Fruit fly (Drosophila melanogaster) whole organism, embryonic: Measurements from ENCODE around the gene CG31793.

Experiments
- Atf6 ChIP-seq: fragments of 200-800 bp; sonication (Bioruptor generic); IDR thresholded peaks from 2 replicates; pipeline ENCODE4 v1.3.6; 2022; ENCODE audit warnings: missing biosample characterization, missing genetic modification characterization
- CG10209 ChIP-seq: fragments of 200-800 bp; sonication (Bioruptor generic); optimal IDR thresholded peaks from 3 replicates; lab custom pipeline; 2017; ENCODE audit warnings: missing biosample characterization, mild to moderate bottlenecking, missing genetic modification characterization, missing genetic modification reagents
- CG11085 ChIP-seq: fragments of 200-800 bp; sonication (Bioruptor generic); IDR thresholded peaks from 2 replicates; pipeline ENCODE4 v1.3.6; 2022; ENCODE audit warnings: missing biosample characterization, missing genetic modification characterization
- CG11456 ChIP-seq: fragments of 200-800 bp; sonication (Bioruptor generic); IDR thresholded peaks from 3 replicates; pipeline ENCODE4 v1.3.6; 2022; ENCODE audit warnings: missing biosample characterization, missing genetic modification characterization
- CG1233 ChIP-seq: fragments of 200-800 bp; sonication (Bioruptor generic); optimal IDR thresholded peaks from 4 replicates; lab custom pipeline; 2018; ENCODE audit warnings: missing biosample characterization, mild to moderate bottlenecking, missing genetic modification characterization
- CG12769 ChIP-seq: fragments of 200-800 bp; sonication (Bioruptor generic); optimal IDR thresholded peaks from 2 replicates; lab custom pipeline; 2019; ENCODE audit warnings: missing biosample characterization, mild to moderate bottlenecking, missing genetic modification characterization, moderate library complexity
- CG13775 ChIP-seq: fragments of 200-800 bp; sonication (Bioruptor generic); optimal IDR thresholded peaks from 3 replicates; lab custom pipeline; 2017; ENCODE audit warnings: missing biosample characterization, mild to moderate bottlenecking, missing genetic modification characterization
- CG15011 ChIP-seq: fragments of 200-800 bp; sonication (Bioruptor generic); optimal IDR thresholded peaks from 3 replicates; lab custom pipeline; 2018; ENCODE audit warnings: missing biosample characterization, mild to moderate bottlenecking, missing genetic modification characterization
- CG16813 ChIP-seq: fragments of 200-800 bp; sonication (Bioruptor generic); IDR thresholded peaks from 3 replicates; pipeline ENCODE4 v1.3.6; 2022; ENCODE audit warnings: missing biosample characterization, missing genetic modification characterization; ENCODE audit not compliant: partially characterized antibody
- CG30403 ChIP-seq: fragments of 200-800 bp; sonication (Bioruptor generic); optimal IDR thresholded peaks from 3 replicates; lab custom pipeline; 2016; ENCODE audit warnings: missing biosample characterization, missing genetic modification characterization
- CG3065 ChIP-seq: fragments of 200-800 bp; sonication (Bioruptor generic); optimal IDR thresholded peaks from 2 replicates; lab custom pipeline; 2016; ENCODE audit warnings: missing biosample characterization, missing genetic modification characterization
- CG3163 ChIP-seq: fragments of 200-800 bp; sonication (Bioruptor generic); optimal IDR thresholded peaks from 3 replicates; lab custom pipeline; 2016; ENCODE audit warnings: missing biosample characterization, missing genetic modification characterization
- CG33213 ChIP-seq: fragments of 200-800 bp; sonication (Bioruptor generic); optimal IDR thresholded peaks from 3 replicates; lab custom pipeline; 2016; ENCODE audit warnings: missing biosample characterization, missing genetic modification characterization
- CG4282 ChIP-seq: fragments of 200-800 bp; sonication (Bioruptor generic); optimal IDR thresholded peaks from 2 replicates; lab custom pipeline; 2016; ENCODE audit warnings: missing biosample characterization, missing genetic modification characterization
- CG4820 ChIP-seq: fragments of 200-800 bp; sonication (Bioruptor generic); optimal IDR thresholded peaks from 3 replicates; lab custom pipeline; 2016; ENCODE audit warnings: missing biosample characterization, missing genetic modification characterization
- CG8089 ChIP-seq: fragments of 200-800 bp; sonication (Bioruptor generic); optimal IDR thresholded peaks from 3 replicates; lab custom pipeline; 2016; ENCODE audit warnings: missing biosample characterization, missing genetic modification characterization
- CG9876 ChIP-seq: fragments of 200-800 bp; sonication (Bioruptor generic); optimal IDR thresholded peaks from 2 replicates; lab custom pipeline; 2016; ENCODE audit warnings: missing biosample characterization, missing genetic modification characterization
- Doc2 ChIP-seq: fragments of 200-800 bp; sonication (Bioruptor generic); IDR thresholded peaks from 2 replicates; pipeline ENCODE4 v1.3.6; 2022; ENCODE audit warnings: missing biosample characterization, missing genetic modification characterization
- E2f2 ChIP-seq: fragments of 200-800 bp; sonication (Bioruptor generic); IDR thresholded peaks from 2 replicates; pipeline ENCODE4 v1.3.6; 2022; ENCODE audit warnings: missing biosample characterization, missing genetic modification characterization
- Fer1 ChIP-seq: fragments of 200-800 bp; sonication (Bioruptor generic); optimal IDR thresholded peaks from 2 replicates; lab custom pipeline; 2017; ENCODE audit warnings: missing biosample characterization, mild to moderate bottlenecking, missing genetic modification characterization
- Hand ChIP-seq: fragments of 200-800 bp; sonication (Bioruptor generic); optimal IDR thresholded peaks from 2 replicates; lab custom pipeline; 2017; ENCODE audit warnings: mild to moderate bottlenecking, missing biosample characterization, missing genetic modification reagents, missing genetic modification characterization
- Hey ChIP-seq: fragments of 200-800 bp; sonication (Bioruptor generic); optimal IDR thresholded peaks from 3 replicates; lab custom pipeline; 2018; ENCODE audit warnings: missing biosample characterization, mild to moderate bottlenecking, missing genetic modification characterization
- Hmx ChIP-seq: fragments of 200-800 bp; sonication (Bioruptor generic); optimal IDR thresholded peaks from 2 replicates; lab custom pipeline; 2016; ENCODE audit warnings: missing biosample characterization, missing genetic modification characterization
- Kr ChIP-seq: fragments of 200-800 bp; sonication (Bioruptor generic); optimal IDR thresholded peaks from 2 replicates; lab custom pipeline; 2017; ENCODE audit warnings: missing biosample characterization, mild to moderate bottlenecking, missing genetic modification characterization
- NC2β ChIP-seq: fragments of 200-800 bp; sonication (Bioruptor generic); optimal IDR thresholded peaks from 2 replicates; lab custom pipeline; 2016; ENCODE audit warnings: missing biosample characterization, missing genetic modification characterization
- Nf-YA ChIP-seq: fragments of 200-800 bp; sonication (Bioruptor generic); IDR thresholded peaks from 2 replicates; pipeline ENCODE4 v1.3.6; 2022; ENCODE audit warnings: missing biosample characterization, missing genetic modification characterization
- Spps ChIP-seq: fragments of 200-800 bp; sonication (Bioruptor generic); optimal IDR thresholded peaks from 2 replicates; lab custom pipeline; 2018; ENCODE audit warnings: missing biosample characterization, mild to moderate bottlenecking, missing genetic modification characterization
- Taf1 ChIP-seq: fragments of 200-800 bp; sonication (Bioruptor generic); IDR thresholded peaks from 2 replicates; pipeline ENCODE4 v1.3.6; 2022; ENCODE audit warnings: missing biosample characterization, missing genetic modification characterization
- Trl ChIP-seq, 3 experiments: fragments of >200 bp in 2 of 3; fragments of 200-800 bp in 1 of 3; sonication (Bioruptor generic) in 1 of 3; optimal IDR thresholded peaks; 2 replicates in 1 of 3; 3 replicates in 2 of 3; lab custom pipeline; 2016 to 2017; ENCODE audit warnings: missing biosample characterization in 1 of 3, missing genetic modification characterization in 1 of 3
- ac ChIP-seq: fragments of 200-800 bp; sonication (Bioruptor generic); optimal IDR thresholded peaks from 3 replicates; lab custom pipeline; 2017; ENCODE audit warnings: missing biosample characterization, mild to moderate bottlenecking, missing genetic modification characterization
- ash1 ChIP-seq: fragments of 200-800 bp; sonication (Bioruptor generic); optimal IDR thresholded peaks from 2 replicates; lab custom pipeline; 2018; ENCODE audit warnings: missing biosample characterization, mild to moderate bottlenecking, missing genetic modification characterization
- bigmax ChIP-seq: fragments of 200-800 bp; sonication (Bioruptor generic); optimal IDR thresholded peaks from 2 replicates; lab custom pipeline; 2018; ENCODE audit warnings: missing biosample characterization, mild to moderate bottlenecking, missing genetic modification characterization
- bowl ChIP-seq: fragments of 200-800 bp; sonication (Bioruptor generic); IDR thresholded peaks from 2 replicates; pipeline ENCODE4 v1.3.6; 2022; ENCODE audit warnings: missing biosample characterization, missing genetic modification characterization
- btn ChIP-seq: fragments of 200-800 bp; sonication (Bioruptor generic); optimal IDR thresholded peaks from 2 replicates; lab custom pipeline; 2016; ENCODE audit warnings: missing biosample characterization, missing genetic modification characterization
- cwo ChIP-seq: fragments of 200-800 bp; sonication (Bioruptor generic); optimal IDR thresholded peaks from 3 replicates; lab custom pipeline; 2017; ENCODE audit warnings: missing biosample characterization, missing genetic modification characterization, mild to moderate bottlenecking, moderate library complexity, missing genetic modification reagents
- disco-r ChIP-seq: fragments of 200-800 bp; sonication (Bioruptor generic); optimal IDR thresholded peaks from 2 replicates; lab custom pipeline; 2016; ENCODE audit warnings: missing biosample characterization, missing genetic modification characterization
- en ChIP-seq: fragments of 200-800 bp; sonication (Bioruptor generic); optimal IDR thresholded peaks from 2 replicates; lab custom pipeline; 2016; ENCODE audit warnings: missing biosample characterization, missing genetic modification characterization
- ftz-f1 ChIP-seq: fragments of 200-800 bp; sonication (Bioruptor generic); optimal IDR thresholded peaks from 2 replicates; lab custom pipeline; 2016; ENCODE audit warnings: missing biosample characterization, missing genetic modification characterization
- ind ChIP-seq: fragments of 200-800 bp; sonication (Bioruptor generic); optimal IDR thresholded peaks from 3 replicates; lab custom pipeline; 2016; ENCODE audit warnings: missing biosample characterization, missing genetic modification characterization
- kay ChIP-seq: fragments of 200-800 bp; sonication (Bioruptor generic); optimal IDR thresholded peaks from 2 replicates; lab custom pipeline; 2016; ENCODE audit warnings: missing biosample characterization, missing genetic modification characterization
- knrl ChIP-seq: fragments of 200-800 bp; sonication (Bioruptor generic); IDR thresholded peaks from 3 replicates; pipeline ENCODE4 v1.3.6; 2022; ENCODE audit warnings: missing biosample characterization, missing genetic modification characterization; ENCODE audit not compliant: partially characterized antibody
- lov ChIP-seq, 2 experiments: fragments of 200-800 bp in 1 of 2; fragments of >200 bp in 1 of 2; sonication (Bioruptor generic) in 1 of 2; IDR thresholded peaks in 1 of 2; optimal IDR thresholded peaks in 1 of 2; 2 replicates in 1 of 2; 3 replicates in 1 of 2; pipeline versions ENCODE4 v1.3.6 to Lab custom; 2017 to 2022; ENCODE audit warnings: missing biosample characterization in 1 of 2, missing genetic modification characterization in 1 of 2
- mam ChIP-seq: fragments of 200-800 bp; sonication (Bioruptor generic); optimal IDR thresholded peaks from 3 replicates; lab custom pipeline; 2016; ENCODE audit warnings: missing biosample characterization, missing genetic modification characterization
- sob ChIP-seq: fragments of 200-800 bp; sonication (Bioruptor generic); IDR thresholded peaks from 2 replicates; pipeline ENCODE4 v1.3.6; 2022; ENCODE audit warnings: missing biosample characterization, missing genetic modification characterization
- sr ChIP-seq: fragments of 200-800 bp; sonication (Bioruptor generic); IDR thresholded peaks from 3 replicates; pipeline ENCODE4 v1.3.6; 2022; ENCODE audit warnings: missing biosample characterization, missing genetic modification characterization
- tap ChIP-seq: fragments of 200-800 bp; optimal IDR thresholded peaks from 3 replicates; lab custom pipeline; 2019; ENCODE audit warnings: missing biosample characterization, mild to moderate bottlenecking, missing genetic modification characterization, moderate library complexity
- tup ChIP-seq: fragments of 200-800 bp; sonication (Bioruptor generic); optimal IDR thresholded peaks from 2 replicates; lab custom pipeline; 2016; ENCODE audit warnings: missing biosample characterization, mild to moderate bottlenecking, missing genetic modification characterization, moderate library complexity
- wdn ChIP-seq: fragments of 200-800 bp; sonication (Bioruptor generic); IDR thresholded peaks from 2 replicates; pipeline ENCODE4 v1.3.6; 2022; ENCODE audit warnings: missing biosample characterization, missing genetic modification characterization
- zfh2 ChIP-seq: fragments of 200-800 bp; sonication (Bioruptor generic); optimal IDR thresholded peaks from 2 replicates; lab custom pipeline; 2016; ENCODE audit warnings: missing biosample characterization, missing genetic modification characterization

The CG31793 gene

dm6 chr2L:19014032-19014880, 11.1 kb downstream of the CG31793 start (continued):
- TF ChIP-seq sr (GFP tag; lab: Robert Waterston, UW) (no peak), btn (no peak), Nf-YA (GFP tag; lab: Robert Waterston, UW) (no peak), E2f2 (peak; percentile 52), CG16813 (GFP tag; lab: Robert Waterston, UW) (no peak), Spps (no peak), bowl (GFP tag; lab: Robert Waterston, UW) (no peak), CG9876 (GFP tag; lab: Kevin White, UChicago) (no peak), CG4820 (GFP tag; lab: Kevin White, UChicago) (peak; percentile 22), CG3163 (no peak), en (GFP tag; lab: Kevin White, UChicago) (no peak), CG12769 (tag; lab: Kevin White, UChicago) (no peak), bigmax (no peak), CG33213 (GFP tag; lab: Kevin White, UChicago) (no peak), Trl (optimal IDR thresholded peaks at IDR 0.05; lab: Kevin White, UChicago) (no peak), Trl (GFP tag; optimal IDR thresholded peaks at IDR 0.05; lab: Kevin White, UChicago) (no peak), kay (GFP tag; lab: Kevin White, UChicago) (peak; percentile 27), NC2β (GFP tag; lab: Kevin White, UChicago) (no peak), CG11085 (GFP tag; lab: Robert Waterston, UW) (0 out of 2 replicates have a peak, but pooled peaks have one; percentile 42), CG15011 (GFP tag; lab: Kevin White, UChicago) (peak; percentile 62), sob (GFP tag; lab: Robert Waterston, UW) (peak; percentile 67), Hey (tag; lab: Kevin White, UChicago) (peak; percentile 75), CG4282 (GFP tag; lab: Kevin White, UChicago) (no peak), Doc2 (GFP tag; lab: Robert Waterston, UW) (no peak), CG11456 (GFP tag; lab: Robert Waterston, UW) (no peak), mam (peak; percentile 20), Taf1 (GFP tag; lab: Robert Waterston, UW) (peak; percentile 54; the same call in 1 of the 2 replicates), lov (optimal IDR thresholded peaks at IDR 0.05; lab: Kevin White, UChicago) (no peak), lov (GFP tag; IDR thresholded peaks at IDR 0.05; lab: Robert Waterston, UW) (no peak), ash1 (GFP tag; lab: Kevin White, UChicago) (no peak), tap (tag; lab: Kevin White, UChicago) (peak; percentile 62), Hand (GFP tag; lab: Kevin White, UChicago) (peak; percentile 91), CG1233 (GFP tag; lab: Kevin White, UChicago) (peak; percentile 74), ftz-f1 (GFP tag; lab: Kevin White, UChicago) (no peak), ac (no peak), tup (GFP tag; lab: Kevin White, UChicago) (no peak), knrl (GFP tag; lab: Robert Waterston, UW) (no peak), cwo (GFP tag; lab: Kevin White, UChicago) (peak; percentile 69), Kr (GFP tag; lab: Kevin White, UChicago) (no peak), wdn (GFP tag; lab: Robert Waterston, UW) (peak; percentile 42; the same call in 1 of the 2 replicates), CG8089 (GFP tag; lab: Kevin White, UChicago) (no peak), CG3065 (GFP tag; lab: Kevin White, UChicago) (no peak), zfh2 (peak; percentile 10), CG13775 (peak; percentile 68), disco-r (no peak), Atf6 (GFP tag; lab: Robert Waterston, UW) (peak; percentile 63), ind (GFP tag; lab: Kevin White, UChicago) (peak; percentile 58), CG30403 (GFP tag; lab: Kevin White, UChicago) (peak; percentile 73), CG10209 (GFP tag; lab: Kevin White, UChicago) (peak; percentile 76), Hmx (GFP tag; lab: Kevin White, UChicago) (no peak), Fer1 (GFP tag; lab: Kevin White, UChicago) (peak; percentile 91)
